Worm (Caenorhabditis elegans) whole organism, late embryonic: Measurements from ENCODE around the gene C39B10.3.
A peak's percentile ranks its signal among the peaks of the same experiment; 100 is the strongest.

Source experiments
- C38D4.7 ChIP-seq: fragments of 200-800 bp; sonication (Bioruptor generic); optimal IDR thresholded peaks from 2 replicates; lab custom pipeline; 2018; ENCODE audit warnings: mild to moderate bottlenecking, missing genetic modification characterization, moderate library complexity, missing compliant biosample characterization
- K02D7.2 ChIP-seq: sonication (generic microtip); optimal IDR thresholded peaks from 2 replicates; lab custom pipeline; 2017; ENCODE audit warnings: mild to moderate bottlenecking, missing genetic modification characterization, missing compliant biosample characterization
- Y22D7AL.16 ChIP-seq: sonication (generic microtip); optimal IDR thresholded peaks from 2 replicates; lab custom pipeline; 2016; ENCODE audit warnings: missing genetic modification characterization, missing compliant biosample characterization
- ama-1 ChIP-seq: fragments of 150-350 bp; optimal IDR thresholded peaks from 2 replicates; lab custom pipeline; 2014
- ceh-18 ChIP-seq: sonication (generic microtip); optimal IDR thresholded peaks from 2 replicates; lab custom pipeline; 2016; ENCODE audit warnings: missing genetic modification characterization, missing compliant biosample characterization
- ceh-19 ChIP-seq: fragments of 200-800 bp; sonication (Bioruptor generic); optimal IDR thresholded peaks from 2 replicates; lab custom pipeline; 2018; ENCODE audit warnings: mild to moderate bottlenecking, missing genetic modification characterization, missing compliant biosample characterization
- ceh-2 ChIP-seq: sonication (generic microtip); optimal IDR thresholded peaks from 2 replicates; lab custom pipeline; 2016; ENCODE audit warnings: missing genotype, missing genetic modification characterization, missing compliant biosample characterization
- ceh-22 ChIP-seq: sonication (generic microtip); optimal IDR thresholded peaks from 2 replicates; lab custom pipeline; 2017; ENCODE audit warnings: missing biosample characterization, missing genetic modification characterization
- ceh-30 ChIP-seq: fragments of 150-350 bp; optimal IDR thresholded peaks from 2 replicates; lab custom pipeline; 2014; ENCODE audit warnings: missing biosample characterization, missing genetic modification characterization
- ceh-31 ChIP-seq: sonication (generic microtip); optimal IDR thresholded peaks from 2 replicates; lab custom pipeline; 2016; ENCODE audit warnings: missing genetic modification characterization, missing compliant biosample characterization
- ceh-48 ChIP-seq: sonication (generic microtip); optimal IDR thresholded peaks from 2 replicates; lab custom pipeline; 2016; ENCODE audit warnings: missing genetic modification characterization, inconsistent platforms, missing compliant biosample characterization
- ceh-9 ChIP-seq: sonication (generic microtip); optimal IDR thresholded peaks from 2 replicates; lab custom pipeline; 2016; ENCODE audit warnings: mild to moderate bottlenecking, missing genetic modification characterization, inconsistent platforms, missing compliant biosample characterization
- dve-1 ChIP-seq: sonication (generic microtip); optimal IDR thresholded peaks from 2 replicates; lab custom pipeline; 2017; ENCODE audit warnings: antibody characterized with exemption, mild to moderate bottlenecking, missing genetic modification characterization, missing compliant biosample characterization
- elt-2 ChIP-seq: sonication (generic microtip); optimal IDR thresholded peaks from 2 replicates; lab custom pipeline; 2016; ENCODE audit warnings: missing genetic modification reagents, missing genetic modification characterization, missing compliant biosample characterization
- elt-4 ChIP-seq: sonication (generic microtip); optimal IDR thresholded peaks from 2 replicates; lab custom pipeline; 2016; ENCODE audit warnings: missing genetic modification characterization, missing compliant biosample characterization
- fax-1 ChIP-seq: sonication (generic microtip); optimal IDR thresholded peaks from 2 replicates; lab custom pipeline; 2016; ENCODE audit warnings: missing genotype, missing genetic modification characterization, missing compliant biosample characterization
- fkh-6 ChIP-seq: sonication (generic microtip); optimal IDR thresholded peaks from 2 replicates; lab custom pipeline; 2016; ENCODE audit warnings: missing genetic modification characterization, missing compliant biosample characterization
- lim-6 ChIP-seq: sonication (generic microtip); optimal IDR thresholded peaks from 2 replicates; lab custom pipeline; 2016; ENCODE audit warnings: missing genetic modification characterization, missing compliant biosample characterization
- lin-11 ChIP-seq: fragments of 200-800 bp; sonication (Bioruptor generic); optimal IDR thresholded peaks from 2 replicates; lab custom pipeline; 2018; ENCODE audit warnings: mild to moderate bottlenecking, missing genetic modification characterization, missing compliant biosample characterization
- madf-2 ChIP-seq: sonication (generic microtip); optimal IDR thresholded peaks from 2 replicates; lab custom pipeline; 2017; ENCODE audit warnings: missing genetic modification characterization, missing compliant biosample characterization
- mec-3 ChIP-seq: sonication (generic microtip); optimal IDR thresholded peaks from 2 replicates; lab custom pipeline; 2016; ENCODE audit warnings: borderline replicate concordance, missing genetic modification characterization, missing compliant biosample characterization
- nhr-11 ChIP-seq: fragments of 150-350 bp; optimal IDR thresholded peaks from 2 replicates; lab custom pipeline; 2014; ENCODE audit warnings: missing biosample characterization, missing genetic modification characterization
- pha-2 ChIP-seq: sonication (generic microtip); optimal IDR thresholded peaks from 2 replicates; lab custom pipeline; 2017; ENCODE audit warnings: mild to moderate bottlenecking, missing genetic modification characterization, missing compliant biosample characterization
- pqm-1 ChIP-seq: sonication (generic microtip); optimal IDR thresholded peaks from 2 replicates; lab custom pipeline; 2016; ENCODE audit warnings: missing genetic modification characterization, missing compliant biosample characterization
- ref-2 ChIP-seq: sonication (generic microtip); optimal IDR thresholded peaks from 2 replicates; lab custom pipeline; 2016; ENCODE audit warnings: missing genetic modification characterization, missing compliant biosample characterization
- rnt-1 ChIP-seq: sonication (generic microtip); optimal IDR thresholded peaks from 2 replicates; lab custom pipeline; 2016; ENCODE audit warnings: missing genetic modification characterization, missing compliant biosample characterization
- sox-4 ChIP-seq: sonication (generic microtip); optimal IDR thresholded peaks from 2 replicates; lab custom pipeline; 2017; ENCODE audit warnings: mild to moderate bottlenecking, missing genetic modification characterization, inconsistent platforms, missing compliant biosample characterization
- tbx-2 ChIP-seq: sonication (generic microtip); optimal IDR thresholded peaks from 2 replicates; lab custom pipeline; 2016; ENCODE audit warnings: missing genetic modification characterization, missing compliant biosample characterization
- tbx-7 ChIP-seq: sonication (generic microtip); optimal IDR thresholded peaks from 2 replicates; lab custom pipeline; 2016; ENCODE audit warnings: missing genotype, missing genetic modification characterization, missing compliant biosample characterization
- ttx-3 ChIP-seq: sonication (generic microtip); optimal IDR thresholded peaks from 2 replicates; lab custom pipeline; 2016; ENCODE audit warnings: missing genetic modification reagents, missing genetic modification characterization, missing compliant biosample characterization
- unc-3 ChIP-seq, 2 experiments: fragments of 200-800 bp in 1 of 2; sonication (Bioruptor generic) in 1 of 2; sonication (generic microtip) in 1 of 2; conservative IDR thresholded peaks in 1 of 2; optimal IDR thresholded peaks in 1 of 2; 2 replicates each; pipeline versions ENCODE4 v1.3.6 to Lab custom; 2016 to 2022; ENCODE audit warnings: missing compliant biosample characterization in 2 of 2, missing genetic modification characterization in 2 of 2, missing genetic modification reagents in 1 of 2
- unc-42 ChIP-seq: sonication (generic microtip); optimal IDR thresholded peaks from 2 replicates; lab custom pipeline; 2016; ENCODE audit warnings: missing genotype, missing genetic modification characterization, missing compliant biosample characterization
- unc-55 ChIP-seq: sonication (generic microtip); optimal IDR thresholded peaks from 2 replicates; lab custom pipeline; 2017; ENCODE audit warnings: missing biosample characterization, missing genetic modification reagents, missing genetic modification characterization
- zip-5 ChIP-seq: sonication (generic microtip); optimal IDR thresholded peaks from 2 replicates; lab custom pipeline; 2016; ENCODE audit warnings: missing genetic modification characterization, missing compliant biosample characterization

C39B10.3 gene

ce11 chrX:10396509-10397292 lies 47.2 kb upstream of the C39B10.3 start, which contains the start of gene pkn-1:
TSS of gene pkn-1 (plus strand) at chrX:10397242.
- TF ChIP-seq unc-3 (GFP tag; conservative IDR thresholded peaks at IDR 0.05; lab: Robert Waterston, UW): no peak
- TF ChIP-seq unc-3 (tag; optimal IDR thresholded peaks at IDR 0.05; lab: Kevin White, UChicago): peak; percentile 4
- TF ChIP-seq ceh-9 (tag; lab: Kevin White, UChicago): no peak

ce11 chrX:10401118-10401517 lies 42.8 kb upstream of the C39B10.3 start:
- TF ChIP-seq ttx-3 (tag; lab: Kevin White, UChicago) (no peak), sox-4 (no peak), pha-2 (tag; lab: Kevin White, UChicago) (no peak), fax-1 (tag; lab: Kevin White, UChicago) (no peak), tbx-2 (tag; lab: Kevin White, UChicago) (no peak), fkh-6 (tag; lab: Kevin White, UChicago) (no peak)

- no peak for TF ChIP-seq ceh-2 (tag; lab: Kevin White, UChicago)
- no peak for TF ChIP-seq ama-1
- no peak for TF ChIP-seq lin-11 (tag; lab: Kevin White, UChicago)
- no peak for TF ChIP-seq dve-1
- TF ChIP-seq fkh-6 (tag; lab: Kevin White, UChicago): no peak
- no peak for TF ChIP-seq ceh-19 (GFP tag; lab: Kevin White, UChicago)
- no peak for TF ChIP-seq ceh-30 (tag; lab: Kevin White, UChicago)
- no peak for TF ChIP-seq lim-6 (tag; lab: Kevin White, UChicago)
- TF ChIP-seq elt-4 (tag; lab: Kevin White, UChicago): no peak
- TF ChIP-seq tbx-7 (tag; lab: Kevin White, UChicago): no peak
- TF ChIP-seq Y22D7AL.16: no peak
- no peak for TF ChIP-seq zip-5 (tag; lab: Kevin White, UChicago)
- no peak for TF ChIP-seq ceh-48
- no peak for TF ChIP-seq madf-2 (tag; lab: Kevin White, UChicago)
- no peak for TF ChIP-seq ref-2 (tag; lab: Kevin White, UChicago)
- TF ChIP-seq C38D4.7 (GFP tag; lab: Kevin White, UChicago): no peak
- TF ChIP-seq unc-42 (tag; lab: Kevin White, UChicago): no peak
- no peak for TF ChIP-seq K02D7.2 (tag; lab: Kevin White, UChicago)
- TF ChIP-seq fax-1 (tag; lab: Kevin White, UChicago): no peak
- TF ChIP-seq pqm-1 (tag; lab: Kevin White, UChicago): no peak
These were observed 39.9 kb upstream of the C39B10.3 start for ce11 chrX:10404051-10404450.

- no peak for TF ChIP-seq ceh-31 (tag; lab: Kevin White, UChicago)
- TF ChIP-seq lin-11 (tag; lab: Kevin White, UChicago): no peak
- TF ChIP-seq nhr-11: no peak
- no peak for TF ChIP-seq elt-2
- no peak for TF ChIP-seq sox-4
These were observed 37.7 kb upstream of the C39B10.3 start, which contains the start of gene gur-3 for ce11 chrX:10406203-10406602. TSS of gene gur-3 (minus strand) at chrX:10406303.

- no peak for TF ChIP-seq mec-3 (tag; lab: Kevin White, UChicago)
These were observed 37.1 kb upstream of the C39B10.3 start, which contains the start of gene ZC504.1 for ce11 chrX:10406850-10407249. TSS of gene ZC504.1 (plus strand) at chrX:10407150.

- TF ChIP-seq unc-55 (GFP tag; lab: Kevin White, UChicago) (peak; percentile 64), ceh-18 (tag; lab: Kevin White, UChicago) (peak; percentile 81), rnt-1 (tag; lab: Kevin White, UChicago) (peak; percentile 70), ceh-22 (tag; lab: Kevin White, UChicago) (no peak)
These were observed 33.4 kb upstream of the C39B10.3 start for ce11 chrX:10410539-10410938.
